Fruit fly (Drosophila melanogaster) whole organism, embryonic: Measurements from ENCODE around the gene blot.

Source experiments
- Antp ChIP-seq: fragments of 200-800 bp; sonication (Bioruptor generic); optimal IDR thresholded peaks from 3 replicates; lab custom pipeline; 2016; ENCODE audit warnings: missing biosample characterization, missing genetic modification characterization
- CG10147 ChIP-seq: fragments of 200-800 bp; sonication (Bioruptor generic); optimal IDR thresholded peaks from 2 replicates; lab custom pipeline; 2019; ENCODE audit warnings: missing biosample characterization, mild to moderate bottlenecking, missing genetic modification characterization, moderate library complexity
- CG11398 ChIP-seq: fragments of 200-800 bp; sonication (Bioruptor generic); optimal IDR thresholded peaks from 2 replicates; lab custom pipeline; 2016; ENCODE audit warnings: missing biosample characterization, missing genetic modification characterization
- CG12219 ChIP-seq: fragments of 200-800 bp; sonication (Bioruptor generic); optimal IDR thresholded peaks from 3 replicates; lab custom pipeline; 2018; ENCODE audit warnings: missing biosample characterization, mild to moderate bottlenecking, missing genetic modification characterization
- CG12769 ChIP-seq: fragments of 200-800 bp; sonication (Bioruptor generic); optimal IDR thresholded peaks from 2 replicates; lab custom pipeline; 2019; ENCODE audit warnings: missing biosample characterization, mild to moderate bottlenecking, missing genetic modification characterization, moderate library complexity
- CG14050 ChIP-seq: fragments of 200-800 bp; sonication (Bioruptor generic); IDR thresholded peaks from 3 replicates; pipeline ENCODE4 v1.3.6; 2022; ENCODE audit warnings: missing biosample characterization, missing genetic modification characterization
- CG15011 ChIP-seq: fragments of 200-800 bp; sonication (Bioruptor generic); optimal IDR thresholded peaks from 3 replicates; lab custom pipeline; 2018; ENCODE audit warnings: missing biosample characterization, mild to moderate bottlenecking, missing genetic modification characterization
- CG15073 ChIP-seq: fragments of 200-800 bp; sonication (Bioruptor generic); optimal IDR thresholded peaks from 2 replicates; lab custom pipeline; 2016; ENCODE audit warnings: missing biosample characterization, missing genetic modification characterization
- CG17359 ChIP-seq: fragments of 200-800 bp; sonication (Bioruptor generic); optimal IDR thresholded peaks from 3 replicates; lab custom pipeline; 2018; ENCODE audit warnings: missing biosample characterization, mild to moderate bottlenecking, missing genetic modification characterization, moderate library complexity
- CG3995 ChIP-seq: fragments of 200-800 bp; sonication (Bioruptor generic); optimal IDR thresholded peaks from 3 replicates; lab custom pipeline; 2016; ENCODE audit warnings: missing biosample characterization, missing genetic modification characterization
- CG4424 ChIP-seq: fragments of 200-800 bp; sonication (Bioruptor generic); optimal IDR thresholded peaks from 3 replicates; lab custom pipeline; 2016; ENCODE audit warnings: missing biosample characterization, missing genetic modification characterization
- CG7372 ChIP-seq: fragments of 200-800 bp; sonication (Bioruptor generic); IDR thresholded peaks from 2 replicates; pipeline ENCODE4 v1.3.6; 2022; ENCODE audit warnings: missing biosample characterization, missing genetic modification characterization
- CG8089 ChIP-seq: fragments of 200-800 bp; sonication (Bioruptor generic); optimal IDR thresholded peaks from 3 replicates; lab custom pipeline; 2016; ENCODE audit warnings: missing biosample characterization, missing genetic modification characterization
- CG8281 ChIP-seq: fragments of 200-800 bp; sonication (Bioruptor generic); optimal IDR thresholded peaks from 2 replicates; lab custom pipeline; 2018; ENCODE audit warnings: missing biosample characterization, mild to moderate bottlenecking, missing genetic modification characterization, moderate library complexity
- CG9727 ChIP-seq: fragments of 200-800 bp; sonication (Bioruptor generic); optimal IDR thresholded peaks from 3 replicates; lab custom pipeline; 2017; ENCODE audit warnings: missing biosample characterization, mild to moderate bottlenecking, missing genetic modification characterization
- Camta ChIP-seq: fragments of 200-800 bp; sonication (Bioruptor generic); optimal IDR thresholded peaks from 2 replicates; lab custom pipeline; 2016; ENCODE audit warnings: missing biosample characterization, missing genetic modification characterization
- Chrac-16 ChIP-seq: fragments of 200-800 bp; sonication (Bioruptor generic); optimal IDR thresholded peaks from 3 replicates; lab custom pipeline; 2016; ENCODE audit warnings: missing biosample characterization, missing genetic modification characterization
- Dad ChIP-seq: fragments of 200-800 bp; sonication (Bioruptor generic); optimal IDR thresholded peaks from 3 replicates; lab custom pipeline; 2016; ENCODE audit warnings: missing biosample characterization, missing genetic modification characterization
- Gsc ChIP-seq: fragments of 200-800 bp; sonication (Bioruptor generic); IDR thresholded peaks from 2 replicates; pipeline ENCODE4 v1.3.6; 2022; ENCODE audit warnings: missing biosample characterization, missing genetic modification characterization
- HHEX ChIP-seq: fragments of 200-800 bp; sonication (Bioruptor generic); optimal IDR thresholded peaks from 3 replicates; lab custom pipeline; 2017; ENCODE audit warnings: missing biosample characterization, mild to moderate bottlenecking, missing genetic modification characterization, missing genetic modification reagents
- Hr3 ChIP-seq: fragments of 200-800 bp; sonication (Bioruptor generic); optimal IDR thresholded peaks from 3 replicates; lab custom pipeline; 2016; ENCODE audit warnings: missing biosample characterization, missing genetic modification characterization
- Hsf ChIP-seq: fragments of 200-800 bp; sonication (Bioruptor generic); optimal IDR thresholded peaks from 3 replicates; lab custom pipeline; 2016; ENCODE audit warnings: missing biosample characterization, missing genetic modification characterization
- Jarid2 ChIP-seq: fragments of 200-800 bp; sonication (Bioruptor generic); optimal IDR thresholded peaks from 3 replicates; lab custom pipeline; 2017; ENCODE audit warnings: mild to moderate bottlenecking, missing biosample characterization, missing genetic modification reagents, missing genetic modification characterization
- MBD-R2 ChIP-seq: fragments of 200-800 bp; sonication (Bioruptor generic); IDR thresholded peaks from 2 replicates; pipeline ENCODE4 v1.3.6; 2022; ENCODE audit warnings: missing biosample characterization, missing genetic modification characterization
- Mad ChIP-seq: fragments of 200-800 bp; sonication (Bioruptor generic); optimal IDR thresholded peaks from 2 replicates; lab custom pipeline; 2016; ENCODE audit warnings: missing biosample characterization, missing genetic modification characterization
- Med ChIP-seq: fragments of 200-800 bp; sonication (Bioruptor generic); peaks from one replicate; lab custom pipeline; 2016; ENCODE audit warnings: missing biosample characterization, missing genetic modification characterization, mild to moderate bottlenecking, inconsistent platforms, moderate library complexity
- Neu2 ChIP-seq: fragments of 200-800 bp; sonication (Bioruptor generic); optimal IDR thresholded peaks from 3 replicates; lab custom pipeline; 2016; ENCODE audit warnings: missing biosample characterization, missing genetic modification characterization, borderline replicate concordance
- Rfx ChIP-seq: fragments of 200-800 bp; sonication (Bioruptor generic); IDR thresholded peaks from 2 replicates; pipeline ENCODE4 v1.3.6; 2022; ENCODE audit warnings: missing biosample characterization, missing genetic modification characterization
- Vsx1 ChIP-seq: fragments of 200-800 bp; sonication (Bioruptor generic); optimal IDR thresholded peaks from 2 replicates; lab custom pipeline; 2017; ENCODE audit warnings: missing biosample characterization, mild to moderate bottlenecking, missing genetic modification characterization, missing genetic modification reagents
- az2 ChIP-seq: fragments of 200-800 bp; sonication (Bioruptor generic); optimal IDR thresholded peaks from 3 replicates; lab custom pipeline; 2016; ENCODE audit warnings: missing biosample characterization, missing genetic modification characterization
- bigmax ChIP-seq: fragments of 200-800 bp; sonication (Bioruptor generic); optimal IDR thresholded peaks from 2 replicates; lab custom pipeline; 2018; ENCODE audit warnings: missing biosample characterization, mild to moderate bottlenecking, missing genetic modification characterization
- cas ChIP-seq: fragments of 200-800 bp; sonication (Bioruptor generic); IDR thresholded peaks from 2 replicates; pipeline ENCODE4 v1.3.6; 2022; ENCODE audit warnings: missing biosample characterization, missing genetic modification characterization
- chm ChIP-seq: fragments of 200-800 bp; sonication (Bioruptor generic); IDR thresholded peaks from 2 replicates; pipeline ENCODE4 v1.3.6; 2022; ENCODE audit warnings: missing biosample characterization, missing genetic modification characterization
- crol ChIP-seq: fragments of 200-800 bp; sonication (Bioruptor generic); IDR thresholded peaks from 2 replicates; pipeline ENCODE4 v1.3.6; 2022; ENCODE audit warnings: missing biosample characterization, missing genetic modification characterization
- gce ChIP-seq: fragments of 200-800 bp; sonication (Bioruptor generic); IDR thresholded peaks from 3 replicates; pipeline ENCODE4 v1.3.6; 2022; ENCODE audit warnings: missing biosample characterization, missing genetic modification characterization
- gcm2 ChIP-seq: fragments of 200-800 bp; sonication (Bioruptor generic); optimal IDR thresholded peaks from 2 replicates; lab custom pipeline; 2016; ENCODE audit warnings: missing biosample characterization, missing genetic modification characterization
- gsb ChIP-seq: fragments of 200-800 bp; sonication (Bioruptor generic); IDR thresholded peaks from 2 replicates; pipeline ENCODE4 v1.3.6; 2022; ENCODE audit warnings: missing biosample characterization, missing genetic modification characterization
- gt ChIP-seq: fragments of 200-800 bp; sonication (Bioruptor generic); IDR thresholded peaks from 2 replicates; pipeline ENCODE4 v1.3.6; 2022; ENCODE audit warnings: missing biosample characterization, missing genetic modification characterization
- jing ChIP-seq: fragments of 200-800 bp; sonication (Bioruptor generic); optimal IDR thresholded peaks from 2 replicates; lab custom pipeline; 2018; ENCODE audit warnings: missing biosample characterization, mild to moderate bottlenecking, missing genetic modification characterization
- klu ChIP-seq: fragments of 200-800 bp; sonication (Bioruptor generic); IDR thresholded peaks from 2 replicates; pipeline ENCODE4 v1.3.6; 2022; ENCODE audit warnings: missing biosample characterization, missing genetic modification characterization
- lilli ChIP-seq: fragments of 200-800 bp; sonication (Bioruptor generic); optimal IDR thresholded peaks from 3 replicates; lab custom pipeline; 2016; ENCODE audit warnings: missing biosample characterization, missing genetic modification characterization
- mirr ChIP-seq: fragments of 200-800 bp; sonication (Bioruptor generic); optimal IDR thresholded peaks from 3 replicates; lab custom pipeline; 2018; ENCODE audit warnings: missing biosample characterization, mild to moderate bottlenecking, missing genetic modification characterization
- prd ChIP-seq, 3 experiments: fragments of >200 bp in 2 of 3; fragments of 200-800 bp in 1 of 3; sonication (Bioruptor generic) in 1 of 3; optimal IDR thresholded peaks in 2 of 3; IDR thresholded peaks in 1 of 3; 2 replicates in 2 of 3; 3 replicates in 1 of 3; pipeline versions ENCODE4 v1.3.6 to Lab custom; 2017 to 2022; ENCODE audit warnings: missing biosample characterization in 1 of 3, missing genetic modification characterization in 1 of 3
- row ChIP-seq: fragments of 200-800 bp; sonication (Bioruptor generic); IDR thresholded peaks from 3 replicates; pipeline ENCODE4 v1.3.6; 2022; ENCODE audit warnings: missing biosample characterization, missing genetic modification characterization
- salm ChIP-seq: fragments of 200-800 bp; sonication (Bioruptor generic); optimal IDR thresholded peaks from 2 replicates; lab custom pipeline; 2018; ENCODE audit warnings: missing biosample characterization, mild to moderate bottlenecking, missing genetic modification characterization
- sens ChIP-seq: fragments of 200-800 bp; sonication (Bioruptor generic); peaks from one replicate; lab custom pipeline; 2016; ENCODE audit warnings: missing biosample characterization, missing genetic modification characterization
- sisA ChIP-seq: fragments of 200-800 bp; sonication (Bioruptor generic); IDR thresholded peaks from 2 replicates; pipeline ENCODE4 v1.3.6; 2022; ENCODE audit warnings: missing biosample characterization, missing genetic modification characterization
- tgo ChIP-seq: fragments of 200-800 bp; sonication (Bioruptor generic); IDR thresholded peaks from 3 replicates; pipeline ENCODE4 v1.3.6; 2022; ENCODE audit warnings: missing biosample characterization, missing genetic modification characterization
- tio ChIP-seq: fragments of 200-800 bp; sonication (Bioruptor generic); optimal IDR thresholded peaks from 2 replicates; lab custom pipeline; 2017; ENCODE audit warnings: missing biosample characterization, missing genetic modification characterization, inconsistent platforms
- trem ChIP-seq: fragments of 200-800 bp; optimal IDR thresholded peaks from 3 replicates; lab custom pipeline; 2019; ENCODE audit warnings: missing biosample characterization, mild to moderate bottlenecking, missing genetic modification characterization, moderate library complexity
- vvl ChIP-seq: fragments of 200-800 bp; sonication (Bioruptor generic); IDR thresholded peaks from 2 replicates; pipeline ENCODE4 v1.3.6; 2022; ENCODE audit warnings: missing biosample characterization, missing genetic modification characterization

blot gene

dm6 chr3L:17458856-17459518, 37.7 kb upstream of the blot start (continued):
- TF ChIP-seq jing (GFP tag; lab: Kevin White, UChicago): no peak
- TF ChIP-seq lilli: peak; percentile 28
- peak; percentile 54; the same call in 1 of the 2 replicates for TF ChIP-seq sisA (GFP tag; lab: Robert Waterston, UW)
- TF ChIP-seq CG8281 (tag; lab: Kevin White, UChicago): no peak
- no peak for TF ChIP-seq Antp (GFP tag; lab: Kevin White, UChicago)
- no peak for TF ChIP-seq Jarid2 (GFP tag; lab: Kevin White, UChicago)
- no peak for TF ChIP-seq Dad
- no peak for TF ChIP-seq Vsx1 (GFP tag; lab: Kevin White, UChicago)
- TF ChIP-seq Chrac-16 (GFP tag; lab: Kevin White, UChicago): no peak
- no peak for TF ChIP-seq HHEX (GFP tag; lab: Kevin White, UChicago)
- TF ChIP-seq CG3995 (GFP tag; lab: Kevin White, UChicago): no peak
- TF ChIP-seq Camta: no peak
- no peak for TF ChIP-seq Mad (GFP tag; lab: Kevin White, UChicago)
- peak; percentile 68 for TF ChIP-seq row (GFP tag; lab: Robert Waterston, UW)
- no peak for TF ChIP-seq salm (tag; lab: Kevin White, UChicago)
- no peak for TF ChIP-seq Gsc
- TF ChIP-seq gcm2 (GFP tag; lab: Kevin White, UChicago): no peak
- TF ChIP-seq cas (GFP tag; lab: Robert Waterston, UW): no peak
- TF ChIP-seq CG14050: peak; percentile 49; the same call in 2 of the 3 replicates
- TF ChIP-seq Med: peak; percentile 58
- TF ChIP-seq CG8089: no peak
- TF ChIP-seq Hr3 (GFP tag; lab: Kevin White, UChicago): peak; percentile 21
- no peak for TF ChIP-seq CG12219 (GFP tag; lab: Kevin White, UChicago)
- no peak for TF ChIP-seq CG4424 (GFP tag; lab: Kevin White, UChicago)
- TF ChIP-seq mirr (GFP tag; lab: Kevin White, UChicago): no peak
- no peak for TF ChIP-seq gt (GFP tag; lab: Robert Waterston, UW)
- TF ChIP-seq chm: no peak
- peak; percentile 20 for TF ChIP-seq az2 (GFP tag; lab: Kevin White, UChicago)
- no peak for TF ChIP-seq Rfx (GFP tag; lab: Robert Waterston, UW)
- TF ChIP-seq Neu2 (GFP tag; lab: Kevin White, UChicago): no peak
- TF ChIP-seq prd (optimal IDR thresholded peaks at IDR 0.05; lab: Kevin White, UChicago): no peak
- TF ChIP-seq prd (GFP tag; IDR thresholded peaks at IDR 0.05; lab: Robert Waterston, UW): peak; percentile 57; the same call in 2 of the 3 replicates
- TF ChIP-seq bigmax (GFP tag; lab: Kevin White, UChicago): no peak
- TF ChIP-seq sens (GFP tag; lab: Kevin White, UChicago): peak; percentile 81
- TF ChIP-seq CG10147 (GFP tag; lab: Kevin White, UChicago): peak; percentile 6
- TF ChIP-seq gsb (GFP tag; lab: Robert Waterston, UW): no peak
- no peak for TF ChIP-seq CG11398 (GFP tag; lab: Kevin White, UChicago)
- TF ChIP-seq gce: 0 out of 3 replicates have a peak, but pooled peaks have one; percentile 7
- TF ChIP-seq CG9727 (GFP tag; lab: Kevin White, UChicago): peak; percentile 26
- peak; percentile 19; the same call in 1 of the 3 replicates for TF ChIP-seq tgo (GFP tag; lab: Robert Waterston, UW)
- TF ChIP-seq Hsf (GFP tag; lab: Kevin White, UChicago): peak; percentile 9
- no peak for TF ChIP-seq klu (GFP tag; lab: Robert Waterston, UW)
- TF ChIP-seq CG15011 (GFP tag; lab: Kevin White, UChicago): no peak
- TF ChIP-seq CG7372 (GFP tag; lab: Robert Waterston, UW): no peak
- no peak for TF ChIP-seq CG15073
- peak; percentile 77 for TF ChIP-seq crol (GFP tag; lab: Robert Waterston, UW)
- no peak for TF ChIP-seq CG12769 (tag; lab: Kevin White, UChicago)
- TF ChIP-seq trem (tag; lab: Kevin White, UChicago): peak; percentile 16
- peak; percentile 12 for TF ChIP-seq tio (GFP tag; lab: Kevin White, UChicago)
- TF ChIP-seq MBD-R2 (GFP tag; lab: Robert Waterston, UW): no peak
- peak; percentile 58 for TF ChIP-seq vvl (GFP tag; lab: Robert Waterston, UW)
- peak; percentile 55 for TF ChIP-seq CG17359 (tag; lab: Kevin White, UChicago)
